Fruit fly (Drosophila melanogaster) whole organism, embryonic: Measurements from ENCODE around the gene CG14342.
A peak's percentile ranks its signal among the peaks of the same experiment; 100 is the strongest.

ENCODE experiments used
- Adf1 ChIP-seq: fragments of 200-800 bp; sonication (Bioruptor generic); IDR thresholded peaks from 2 replicates; pipeline ENCODE4 v1.3.6; 2022; ENCODE audit warnings: missing biosample characterization, missing genetic modification characterization
- Atf6 ChIP-seq: fragments of 200-800 bp; sonication (Bioruptor generic); IDR thresholded peaks from 2 replicates; pipeline ENCODE4 v1.3.6; 2022; ENCODE audit warnings: missing biosample characterization, missing genetic modification characterization
- B-H1 ChIP-seq: fragments of 200-800 bp; sonication (Bioruptor generic); IDR thresholded peaks from 3 replicates; pipeline ENCODE4 v1.3.6; 2022; ENCODE audit warnings: missing biosample characterization, missing genetic modification characterization
- C15 ChIP-seq: fragments of 200-800 bp; sonication (Bioruptor generic); IDR thresholded peaks from 3 replicates; pipeline ENCODE4 v1.3.6; 2022; ENCODE audit warnings: missing biosample characterization, missing genetic modification characterization
- CG10431 ChIP-seq: fragments of 200-800 bp; sonication (Bioruptor generic); optimal IDR thresholded peaks from 3 replicates; lab custom pipeline; 2018; ENCODE audit warnings: missing biosample characterization, mild to moderate bottlenecking, missing genetic modification characterization
- CG10543 ChIP-seq: fragments of 200-800 bp; sonication (Bioruptor generic); optimal IDR thresholded peaks from 3 replicates; lab custom pipeline; 2017; ENCODE audit warnings: missing biosample characterization, mild to moderate bottlenecking, missing genetic modification characterization, moderate library complexity
- CG12104 ChIP-seq: fragments of 200-800 bp; sonication (Bioruptor generic); optimal IDR thresholded peaks from 3 replicates; lab custom pipeline; 2016; ENCODE audit warnings: missing biosample characterization, missing genetic modification characterization
- CG12299 ChIP-seq: fragments of 200-800 bp; sonication (Bioruptor generic); optimal IDR thresholded peaks from 2 replicates; lab custom pipeline; 2018; ENCODE audit warnings: missing biosample characterization, mild to moderate bottlenecking, missing genetic modification characterization
- CG14050 ChIP-seq: fragments of 200-800 bp; sonication (Bioruptor generic); IDR thresholded peaks from 3 replicates; pipeline ENCODE4 v1.3.6; 2022; ENCODE audit warnings: missing biosample characterization, missing genetic modification characterization
- CG15479 ChIP-seq: fragments of 200-800 bp; sonication (Bioruptor generic); optimal IDR thresholded peaks from 3 replicates; lab custom pipeline; 2019; ENCODE audit warnings: missing biosample characterization, mild to moderate bottlenecking, missing genetic modification characterization, moderate library complexity
- CG1603 ChIP-seq: fragments of 200-800 bp; sonication (Bioruptor generic); optimal IDR thresholded peaks from 2 replicates; lab custom pipeline; 2019; ENCODE audit warnings: missing biosample characterization, mild to moderate bottlenecking, missing genetic modification characterization, moderate library complexity
- CG16779 ChIP-seq: fragments of 200-800 bp; sonication (Bioruptor generic); IDR thresholded peaks from 2 replicates; pipeline ENCODE4 v1.3.6; 2022; ENCODE audit warnings: missing biosample characterization, missing genetic modification characterization
- CG16815 ChIP-seq: fragments of 200-800 bp; sonication (Bioruptor generic); optimal IDR thresholded peaks from 3 replicates; lab custom pipeline; 2017; ENCODE audit warnings: missing biosample characterization, mild to moderate bottlenecking, missing genetic modification characterization
- CG17802 ChIP-seq: fragments of 200-800 bp; sonication (Bioruptor generic); optimal IDR thresholded peaks from 2 replicates; lab custom pipeline; 2018; ENCODE audit warnings: missing biosample characterization, mild to moderate bottlenecking, missing genetic modification characterization, moderate library complexity
- CG18262 ChIP-seq: fragments of 200-800 bp; optimal IDR thresholded peaks from 3 replicates; lab custom pipeline; 2019; ENCODE audit warnings: missing biosample characterization, mild to moderate bottlenecking, missing genetic modification characterization, moderate library complexity
- CG34376 ChIP-seq: fragments of 200-800 bp; sonication (Bioruptor generic); optimal IDR thresholded peaks from 2 replicates; lab custom pipeline; 2018; ENCODE audit warnings: missing biosample characterization, mild to moderate bottlenecking, missing genetic modification characterization
- CG4282 ChIP-seq: fragments of 200-800 bp; sonication (Bioruptor generic); optimal IDR thresholded peaks from 2 replicates; lab custom pipeline; 2016; ENCODE audit warnings: missing biosample characterization, missing genetic modification characterization
- CG4360 ChIP-seq: fragments of 200-800 bp; sonication (Bioruptor generic); IDR thresholded peaks from 2 replicates; pipeline ENCODE4 v1.3.6; 2022; ENCODE audit warnings: missing biosample characterization, missing genetic modification characterization
- CG7786 ChIP-seq: fragments of 200-800 bp; sonication (Bioruptor generic); optimal IDR thresholded peaks from 2 replicates; lab custom pipeline; 2016; ENCODE audit warnings: missing biosample characterization, missing genetic modification characterization
- CG7963 ChIP-seq: fragments of 200-800 bp; sonication (Bioruptor generic); IDR thresholded peaks from 3 replicates; pipeline ENCODE4 v1.3.6; 2022; ENCODE audit warnings: missing biosample characterization, missing genetic modification characterization; ENCODE audit not compliant: partially characterized antibody
- CG8924 ChIP-seq: fragments of 200-800 bp; optimal IDR thresholded peaks from 3 replicates; lab custom pipeline; 2019; ENCODE audit warnings: missing biosample characterization, mild to moderate bottlenecking, missing genetic modification characterization, moderate library complexity
- CG9876 ChIP-seq: fragments of 200-800 bp; sonication (Bioruptor generic); optimal IDR thresholded peaks from 2 replicates; lab custom pipeline; 2016; ENCODE audit warnings: missing biosample characterization, missing genetic modification characterization
- D19A ChIP-seq: fragments of 200-800 bp; optimal IDR thresholded peaks from 3 replicates; lab custom pipeline; 2019; ENCODE audit warnings: missing biosample characterization, mild to moderate bottlenecking, missing genetic modification characterization, moderate library complexity
- Dad ChIP-seq: fragments of 200-800 bp; sonication (Bioruptor generic); optimal IDR thresholded peaks from 3 replicates; lab custom pipeline; 2016; ENCODE audit warnings: missing biosample characterization, missing genetic modification characterization
- Hr39 ChIP-seq: fragments of >200 bp; optimal IDR thresholded peaks from 2 replicates; lab custom pipeline; 2017
- Hr51 ChIP-seq, 2 experiments: fragments of 200-800 bp; sonication (Bioruptor generic); optimal IDR thresholded peaks; 2 replicates in 1 of 2; 3 replicates in 1 of 2; lab custom pipeline; 2016 to 2018; ENCODE audit warnings: missing biosample characterization in 2 of 2, missing genetic modification characterization in 2 of 2, mild to moderate bottlenecking in 1 of 2, moderate library complexity in 1 of 2
- MESR4 ChIP-seq: fragments of 200-800 bp; sonication (Bioruptor generic); optimal IDR thresholded peaks from 2 replicates; lab custom pipeline; 2018; ENCODE audit warnings: missing biosample characterization, mild to moderate bottlenecking, missing genetic modification characterization, moderate library complexity
- Mes4 ChIP-seq: fragments of 200-800 bp; sonication (Bioruptor generic); optimal IDR thresholded peaks from 2 replicates; lab custom pipeline; 2016; ENCODE audit warnings: missing biosample characterization, missing genetic modification characterization
- NK7.1 ChIP-seq: fragments of 200-800 bp; sonication (Bioruptor generic); optimal IDR thresholded peaks from 3 replicates; lab custom pipeline; 2016; ENCODE audit warnings: missing biosample characterization, missing genetic modification characterization
- PHDP ChIP-seq: fragments of 200-800 bp; sonication (Bioruptor generic); optimal IDR thresholded peaks from 3 replicates; lab custom pipeline; 2018; ENCODE audit warnings: missing biosample characterization, mild to moderate bottlenecking, missing genetic modification characterization, moderate library complexity
- Sox102F ChIP-seq: fragments of 200-800 bp; sonication (Bioruptor generic); optimal IDR thresholded peaks from 2 replicates; lab custom pipeline; 2018; ENCODE audit warnings: missing biosample characterization, mild to moderate bottlenecking, missing genetic modification characterization, moderate library complexity
- TFAM ChIP-seq: fragments of 200-800 bp; sonication (Bioruptor generic); optimal IDR thresholded peaks from 2 replicates; lab custom pipeline; 2017; ENCODE audit warnings: missing biosample characterization, missing genetic modification characterization, inconsistent platforms
- ci ChIP-seq: fragments of 200-800 bp; sonication (Bioruptor generic); IDR thresholded peaks from 3 replicates; pipeline ENCODE4 v1.3.6; 2022; ENCODE audit warnings: missing biosample characterization, missing genetic modification characterization
- exex ChIP-seq: fragments of 200-800 bp; sonication (Bioruptor generic); optimal IDR thresholded peaks from 4 replicates; lab custom pipeline; 2018; ENCODE audit warnings: missing biosample characterization, mild to moderate bottlenecking, missing genetic modification characterization, moderate library complexity
- gem ChIP-seq: fragments of 200-800 bp; sonication (Bioruptor generic); optimal IDR thresholded peaks from 2 replicates; lab custom pipeline; 2019; ENCODE audit warnings: missing biosample characterization, mild to moderate bottlenecking, missing genetic modification characterization, moderate library complexity
- jumu ChIP-seq: fragments of 200-800 bp; sonication (Bioruptor generic); optimal IDR thresholded peaks from 3 replicates; lab custom pipeline; 2016; ENCODE audit warnings: missing biosample characterization, missing genetic modification characterization
- lab ChIP-seq: fragments of 200-800 bp; sonication (Bioruptor generic); optimal IDR thresholded peaks from 3 replicates; lab custom pipeline; 2017; ENCODE audit warnings: missing biosample characterization, missing genetic modification characterization, mild to moderate bottlenecking, moderate library complexity, missing genetic modification reagents
- lilli ChIP-seq: fragments of 200-800 bp; sonication (Bioruptor generic); optimal IDR thresholded peaks from 3 replicates; lab custom pipeline; 2016; ENCODE audit warnings: missing biosample characterization, missing genetic modification characterization
- mirr ChIP-seq: fragments of 200-800 bp; sonication (Bioruptor generic); optimal IDR thresholded peaks from 3 replicates; lab custom pipeline; 2018; ENCODE audit warnings: missing biosample characterization, mild to moderate bottlenecking, missing genetic modification characterization
- oc ChIP-seq: fragments of 200-800 bp; sonication (Bioruptor generic); optimal IDR thresholded peaks from 2 replicates; lab custom pipeline; 2018; ENCODE audit warnings: missing biosample characterization, mild to moderate bottlenecking, missing genetic modification characterization, moderate library complexity
- phol ChIP-seq: fragments of 200-800 bp; sonication (Bioruptor generic); optimal IDR thresholded peaks from 3 replicates; lab custom pipeline; 2018; ENCODE audit warnings: missing biosample characterization, mild to moderate bottlenecking, missing genetic modification characterization, moderate library complexity
- row ChIP-seq: fragments of 200-800 bp; sonication (Bioruptor generic); IDR thresholded peaks from 3 replicates; pipeline ENCODE4 v1.3.6; 2022; ENCODE audit warnings: missing biosample characterization, missing genetic modification characterization
- schlank ChIP-seq: fragments of 200-800 bp; sonication (Bioruptor generic); optimal IDR thresholded peaks from 2 replicates; lab custom pipeline; 2018; ENCODE audit warnings: missing biosample characterization, mild to moderate bottlenecking, missing genetic modification characterization
- sens ChIP-seq: fragments of 200-800 bp; sonication (Bioruptor generic); peaks from one replicate; lab custom pipeline; 2016; ENCODE audit warnings: missing biosample characterization, missing genetic modification characterization
- slou ChIP-seq: fragments of 200-800 bp; sonication (Bioruptor generic); optimal IDR thresholded peaks from 3 replicates; lab custom pipeline; 2016; ENCODE audit warnings: missing biosample characterization, missing genetic modification characterization
- sr ChIP-seq: fragments of 200-800 bp; sonication (Bioruptor generic); IDR thresholded peaks from 3 replicates; pipeline ENCODE4 v1.3.6; 2022; ENCODE audit warnings: missing biosample characterization, missing genetic modification characterization
- ttk ChIP-seq: fragments of 200-800 bp; sonication (Bioruptor generic); IDR thresholded peaks from 2 replicates; pipeline ENCODE4 v2.1.2; 2022; ENCODE audit warnings: missing biosample characterization, missing genetic modification characterization
- unpg ChIP-seq: fragments of 200-800 bp; sonication (Bioruptor generic); optimal IDR thresholded peaks from 3 replicates; lab custom pipeline; 2018; ENCODE audit warnings: missing biosample characterization, mild to moderate bottlenecking, missing genetic modification characterization, moderate library complexity

The CG14342 gene

dm6 chr2L:1203915-1204314 is at the start of gene CG14342:
Gene CG14342, plus strand, starts transcription at chr2L:1204215.
- no peak for TF ChIP-seq gem
- TF ChIP-seq CG7786: no peak
- TF ChIP-seq row (GFP tag; lab: Robert Waterston, UW): 0 out of 3 replicates have a peak, but pooled peaks have one; percentile 8

- TF ChIP-seq D19A (tag; lab: Kevin White, UChicago) (peak; percentile 91), Sox102F (GFP tag; lab: Kevin White, UChicago) (peak; percentile 5), PHDP (tag; lab: Kevin White, UChicago) (peak; percentile 20), CG4360 (GFP tag; lab: Robert Waterston, UW) (no peak), Adf1 (GFP tag; lab: Robert Waterston, UW) (no peak), sens (GFP tag; lab: Kevin White, UChicago) (peak; percentile 47), CG12299 (tag; lab: Kevin White, UChicago) (no peak), CG15479 (GFP tag; lab: Kevin White, UChicago) (peak; percentile 3), CG14050 (GFP tag; lab: Robert Waterston, UW) (no peak), row (GFP tag; lab: Robert Waterston, UW) (peak; percentile 41; the same call in 2 of the 3 replicates), CG1603 (tag; lab: Kevin White, UChicago) (peak; percentile 25), CG8924 (peak; percentile 14)
- TF ChIP-seq, all 482 proteins: peak for 8
Observed at dm6 chr2L:1156592-1157249, 47.3 kb upstream of the CG14342 start.

dm6 chr2L:1157357-1157678 is 46.7 kb upstream of the CG14342 start:
- TF ChIP-seq exex (tag; lab: Kevin White, UChicago) (peak; percentile 64), B-H1 (no peak), mirr (GFP tag; lab: Kevin White, UChicago) (peak; percentile 33), Hr51 (GFP tag; optimal IDR thresholded peaks at IDR 0.05; lab: Kevin White, UChicago) (no peak), lilli (GFP tag; lab: Kevin White, UChicago) (no peak), NK7.1 (GFP tag; lab: Kevin White, UChicago) (no peak), CG4360 (GFP tag; lab: Robert Waterston, UW) (no peak), slou (GFP tag; lab: Kevin White, UChicago) (no peak), CG18262 (no peak), CG4282 (GFP tag; lab: Kevin White, UChicago) (no peak), sr (no peak), C15 (GFP tag; lab: Robert Waterston, UW) (no peak), CG16779 (GFP tag; lab: Robert Waterston, UW) (no peak), CG34376 (GFP tag; lab: Kevin White, UChicago) (peak; percentile 20), oc (tag; lab: Kevin White, UChicago) (no peak), unpg (no peak), phol (peak; percentile 38), ttk (GFP tag; lab: Robert Waterston, UW) (no peak), CG12104 (GFP tag; lab: Kevin White, UChicago) (no peak), Mes4 (GFP tag; lab: Kevin White, UChicago) (no peak), MESR4 (no peak), CG16815 (GFP tag; lab: Kevin White, UChicago) (no peak), sens (GFP tag; lab: Kevin White, UChicago) (peak; percentile 60), TFAM (GFP tag; lab: Kevin White, UChicago) (no peak), CG10431 (GFP tag; lab: Kevin White, UChicago) (no peak), Atf6 (GFP tag; lab: Robert Waterston, UW) (no peak), CG7963 (GFP tag; lab: Robert Waterston, UW) (no peak), jumu (GFP tag; lab: Kevin White, UChicago) (no peak), schlank (no peak), lab (GFP tag; lab: Kevin White, UChicago) (no peak), Hr39 (lab: Kevin White, UChicago) (no peak), CG17802 (tag; lab: Kevin White, UChicago) (no peak), ci (no peak), CG10543 (GFP tag; lab: Kevin White, UChicago) (no peak), Dad (no peak), CG9876 (no peak)
